Fruit fly (Drosophila melanogaster) whole organism, wandering third instar larva: ENCODE data around the gene Rab40.

Source experiments
- HLH106 ChIP-seq: fragments of 200-800 bp; optimal IDR thresholded peaks from 3 replicates; lab custom pipeline; 2019; ENCODE audit warnings: missing biosample characterization, mild to moderate bottlenecking, missing genetic modification characterization, moderate library complexity
- Hnf4 ChIP-seq: fragments of 200-800 bp; sonication (Bioruptor generic); optimal IDR thresholded peaks from 2 replicates; lab custom pipeline; 2016; ENCODE audit warnings: missing biosample characterization, mild to moderate bottlenecking, missing genetic modification characterization
- Hr83 ChIP-seq: fragments of 200-300 bp; sonication (Bioruptor generic); optimal IDR thresholded peaks from 2 replicates; lab custom pipeline; 2016; ENCODE audit warnings: missing biosample characterization, mild to moderate bottlenecking, missing genetic modification characterization, moderate library complexity; ENCODE audit not compliant: poor library complexity, severe bottlenecking
- N ChIP-seq: fragments of >200 bp; optimal IDR thresholded peaks from 2 replicates; lab custom pipeline; 2018; ENCODE audit warnings: missing biosample characterization, missing external identifiers, missing genetic modification characterization
- brk ChIP-seq: fragments of 200-800 bp; sonication (Bioruptor generic); optimal IDR thresholded peaks from 2 replicates; lab custom pipeline; 2016; ENCODE audit warnings: missing biosample characterization, mild to moderate bottlenecking, missing genetic modification characterization
- psq ChIP-seq: fragments of 200-800 bp; sonication (Bioruptor generic); optimal IDR thresholded peaks from 3 replicates; lab custom pipeline; 2017; ENCODE audit warnings: missing biosample characterization, mild to moderate bottlenecking, missing genetic modification characterization, moderate library complexity

DNA sequence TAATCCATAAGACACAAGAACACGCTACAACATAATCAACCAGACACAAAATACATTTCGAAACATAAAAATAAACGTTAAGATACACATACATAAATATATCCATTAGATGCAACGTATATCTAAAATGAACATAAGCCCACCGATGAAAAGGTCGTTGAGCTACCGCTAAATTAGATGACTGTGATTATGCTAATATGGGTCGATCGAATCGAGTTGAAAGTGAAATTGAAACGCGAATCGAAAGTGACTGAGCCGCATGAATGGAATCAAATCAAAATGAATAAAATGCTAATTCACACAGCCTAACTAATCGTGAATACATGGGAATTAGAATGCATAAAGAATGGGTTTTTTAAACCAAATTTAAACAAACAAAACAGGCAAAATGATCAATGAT lies 7.0 kb downstream of the Rab40 start:
- TF ChIP-seq Hnf4 (GFP tag; lab: Kevin White, UChicago) = no peak
- no peak for TF ChIP-seq Hr83 (GFP tag; lab: Kevin White, UChicago)
- TF ChIP-seq psq = no peak
- TF ChIP-seq N (GFP tag; lab: Kevin White, UChicago) = no peak
- TF ChIP-seq HLH106 (tag; lab: Kevin White, UChicago) = no peak
- TF ChIP-seq brk (GFP tag; lab: Kevin White, UChicago) = no peak
